Worm (Caenorhabditis elegans) whole organism, L3 larva: ENCODE data around the gene inx-5.
A peak's percentile ranks its signal among the peaks of the same experiment; 100 is the strongest.

Source experiments
- R02D3.7 ChIP-seq: fragments of 150-350 bp; optimal IDR thresholded peaks from 2 replicates; lab custom pipeline; 2014; ENCODE audit warnings: missing biosample characterization, missing genetic modification characterization
- ZK546.5 ChIP-seq: sonication (generic microtip); optimal IDR thresholded peaks from 2 replicates; lab custom pipeline; 2017; ENCODE audit warnings: missing biosample characterization, missing genetic modification characterization
- aly-2 ChIP-seq: fragments of 150-350 bp; optimal IDR thresholded peaks from 2 replicates; lab custom pipeline; 2014; ENCODE audit warnings: missing biosample characterization, missing genetic modification characterization
- ama-1 ChIP-seq: fragments of 150-350 bp; optimal IDR thresholded peaks from 2 replicates; lab custom pipeline; 2018
- ceh-28 ChIP-seq: fragments of 150-350 bp; optimal IDR thresholded peaks from 2 replicates; lab custom pipeline; 2014; ENCODE audit warnings: missing biosample characterization, missing genetic modification reagents, missing genetic modification characterization
- ceh-82 ChIP-seq: fragments of 150-350 bp; optimal IDR thresholded peaks from 2 replicates; lab custom pipeline; 2014; ENCODE audit warnings: missing biosample characterization, missing genetic modification characterization
- daf-12 ChIP-seq: fragments of 150-350 bp; optimal IDR thresholded peaks from 2 replicates; lab custom pipeline; 2014; ENCODE audit warnings: missing biosample characterization, missing genetic modification reagents, missing genetic modification characterization
- egl-27 ChIP-seq: sonication (generic microtip); optimal IDR thresholded peaks from 4 replicates; lab custom pipeline; 2017; ENCODE audit warnings: missing biosample characterization, missing genetic modification reagents, missing genetic modification characterization
- egl-5 ChIP-seq: fragments of 150-350 bp; optimal IDR thresholded peaks from 2 replicates; lab custom pipeline; 2017; ENCODE audit warnings: missing biosample characterization, missing genetic modification reagents, missing genetic modification characterization, inconsistent platforms
- elt-1 ChIP-seq: fragments of 150-350 bp; optimal IDR thresholded peaks from 2 replicates; lab custom pipeline; 2014; ENCODE audit warnings: missing biosample characterization, missing genetic modification characterization
- elt-2 ChIP-seq: sonication (generic microtip); optimal IDR thresholded peaks from 2 replicates; lab custom pipeline; 2016; ENCODE audit warnings: missing genetic modification reagents, mild to moderate bottlenecking, missing genetic modification characterization, missing compliant biosample characterization
- elt-3 ChIP-seq, 3 experiments: fragments of 150-350 bp in 1 of 3; sonication (generic microtip) in 2 of 3; optimal IDR thresholded peaks; 2 replicates in 2 of 3; 4 replicates in 1 of 3; lab custom pipeline; 2014 to 2017; ENCODE audit warnings: missing biosample characterization in 3 of 3, missing genetic modification characterization in 3 of 3
- eor-1 ChIP-seq, 2 experiments: fragments of 150-350 bp; optimal IDR thresholded peaks; 2 replicates each; lab custom pipeline; 2014 to 2018; ENCODE audit warnings: missing biosample characterization in 2 of 2, missing genetic modification characterization in 2 of 2
- fkh-2 ChIP-seq: fragments of 150-350 bp; optimal IDR thresholded peaks from 2 replicates; lab custom pipeline; 2014; ENCODE audit warnings: missing biosample characterization, missing genetic modification reagents, missing genetic modification characterization
- fos-1 ChIP-seq: fragments of 150-350 bp; optimal IDR thresholded peaks from 2 replicates; lab custom pipeline; 2014; ENCODE audit warnings: missing biosample characterization, missing genetic modification characterization
- hmg-11 ChIP-seq: sonication (generic microtip); optimal IDR thresholded peaks from 2 replicates; lab custom pipeline; 2016; ENCODE audit warnings: missing genetic modification characterization, missing compliant biosample characterization
- lin-15B ChIP-seq: fragments of 150-350 bp; optimal IDR thresholded peaks from 2 replicates; lab custom pipeline; 2014; ENCODE audit warnings: missing biosample characterization, missing genetic modification characterization
- lin-39 ChIP-seq: fragments of 150-350 bp; optimal IDR thresholded peaks from 2 replicates; lab custom pipeline; 2018; ENCODE audit warnings: missing biosample characterization, missing genetic modification reagents, missing genetic modification characterization
- mml-1 ChIP-seq: fragments of 150-350 bp; sonication (generic microtip); optimal IDR thresholded peaks from 3 replicates; lab custom pipeline; 2014; ENCODE audit warnings: missing biosample characterization, missing genetic modification characterization
- nfya-1 ChIP-seq: sonication (generic microtip); optimal IDR thresholded peaks from 2 replicates; lab custom pipeline; 2017; ENCODE audit warnings: missing genetic modification characterization, mild to moderate bottlenecking, missing compliant biosample characterization, antibody characterized with exemption, moderate library complexity; ENCODE audit not compliant: insufficient read depth
- nhr-11 ChIP-seq: fragments of 150-350 bp; optimal IDR thresholded peaks from 2 replicates; lab custom pipeline; 2014; ENCODE audit warnings: missing biosample characterization, missing genetic modification characterization
- nhr-12 ChIP-seq: fragments of 150-350 bp; optimal IDR thresholded peaks from 2 replicates; lab custom pipeline; 2014; ENCODE audit warnings: missing biosample characterization, missing genetic modification characterization
- nhr-23 ChIP-seq: fragments of 150-350 bp; optimal IDR thresholded peaks from 2 replicates; lab custom pipeline; 2014; ENCODE audit warnings: missing biosample characterization, missing genetic modification reagents, missing genetic modification characterization
- nhr-237 ChIP-seq: fragments of 150-350 bp; optimal IDR thresholded peaks from 2 replicates; lab custom pipeline; 2014; ENCODE audit warnings: missing biosample characterization, missing genetic modification characterization
- nhr-25 ChIP-seq: sonication (generic microtip); optimal IDR thresholded peaks from 2 replicates; lab custom pipeline; 2017; ENCODE audit warnings: missing biosample characterization, missing genetic modification characterization
- nhr-67 ChIP-seq: fragments of 150-350 bp; optimal IDR thresholded peaks from 2 replicates; lab custom pipeline; 2014; ENCODE audit warnings: missing biosample characterization, missing genetic modification characterization
- pha-4 ChIP-seq: fragments of 150-350 bp; optimal IDR thresholded peaks from 2 replicates; lab custom pipeline; 2014; ENCODE audit warnings: missing biosample characterization, missing genetic modification reagents, missing genetic modification characterization
- pqm-1 ChIP-seq: fragments of 150-350 bp; optimal IDR thresholded peaks from 2 replicates; lab custom pipeline; 2017; ENCODE audit warnings: missing biosample characterization, missing genetic modification characterization, inconsistent platforms
- sea-2 ChIP-seq: fragments of 150-350 bp; sonication (generic microtip); optimal IDR thresholded peaks from 4 replicates; lab custom pipeline; 2014; ENCODE audit warnings: missing biosample characterization, missing genetic modification reagents, missing genetic modification characterization
- snpc-4 ChIP-seq: fragments of 150-350 bp; optimal IDR thresholded peaks from 2 replicates; lab custom pipeline; 2014; ENCODE audit warnings: missing biosample characterization, missing genetic modification characterization
- unc-62 ChIP-seq: fragments of 150-350 bp; sonication (generic microtip); optimal IDR thresholded peaks from 4 replicates; lab custom pipeline; 2014; ENCODE audit warnings: missing biosample characterization, missing genetic modification reagents, missing genetic modification characterization
- zag-1 ChIP-seq: fragments of 150-350 bp; optimal IDR thresholded peaks from 2 replicates; lab custom pipeline; 2014; ENCODE audit warnings: missing biosample characterization, missing genetic modification characterization
- ztf-11 ChIP-seq: fragments of 150-350 bp; optimal IDR thresholded peaks from 2 replicates; lab custom pipeline; 2014; ENCODE audit warnings: missing biosample characterization, missing genetic modification characterization
- ztf-4 ChIP-seq: fragments of 150-350 bp; optimal IDR thresholded peaks from 2 replicates; lab custom pipeline; 2014; ENCODE audit warnings: missing biosample characterization, missing genetic modification characterization

The inx-5 gene

DNA sequence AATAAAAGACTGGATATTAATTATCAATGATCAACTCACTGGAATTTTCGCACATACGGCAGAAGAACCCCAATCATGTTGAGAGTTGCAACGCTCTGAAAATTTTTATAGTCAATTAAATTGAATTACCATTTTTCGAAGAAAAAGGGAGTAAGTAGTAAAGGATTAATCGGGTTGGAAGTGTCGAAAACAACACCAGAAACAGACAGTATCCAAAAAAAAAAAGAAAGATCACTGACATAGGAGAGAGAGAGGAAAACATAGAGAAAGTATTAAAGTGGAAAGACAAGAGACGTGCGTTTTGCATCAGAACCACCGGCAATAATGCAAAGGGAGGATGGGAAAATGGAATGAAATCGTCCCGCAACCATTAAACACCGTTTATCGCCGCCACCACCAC, at the start of gene inx-5:
TSS of gene inx-5 (minus strand) at position 101 of the 400 bp plus-strand sequence.
- no peak for TF ChIP-seq ztf-4 (tag; lab: Kevin White, UChicago)
- no peak for TF ChIP-seq daf-12 (tag; lab: Kevin White, UChicago)
- TF ChIP-seq nhr-237 (tag; lab: Kevin White, UChicago) = no peak
- no peak for TF ChIP-seq nhr-12 (tag; lab: Kevin White, UChicago)
- no peak for TF ChIP-seq nhr-25
- no peak for TF ChIP-seq hmg-11 (tag; lab: Kevin White, UChicago)
- no peak for TF ChIP-seq zag-1
- no peak for TF ChIP-seq ceh-28
- no peak for TF ChIP-seq pha-4 (tag; lab: Kevin White, UChicago)
- no peak for TF ChIP-seq fos-1
- TF ChIP-seq nhr-11 = no peak
- TF ChIP-seq elt-2 (tag; lab: Kevin White, UChicago) = no peak
- no peak for TF ChIP-seq pqm-1 (tag; lab: Kevin White, UChicago)
- TF ChIP-seq egl-27 (tag; lab: Kevin White, UChicago) = no peak

DNA sequence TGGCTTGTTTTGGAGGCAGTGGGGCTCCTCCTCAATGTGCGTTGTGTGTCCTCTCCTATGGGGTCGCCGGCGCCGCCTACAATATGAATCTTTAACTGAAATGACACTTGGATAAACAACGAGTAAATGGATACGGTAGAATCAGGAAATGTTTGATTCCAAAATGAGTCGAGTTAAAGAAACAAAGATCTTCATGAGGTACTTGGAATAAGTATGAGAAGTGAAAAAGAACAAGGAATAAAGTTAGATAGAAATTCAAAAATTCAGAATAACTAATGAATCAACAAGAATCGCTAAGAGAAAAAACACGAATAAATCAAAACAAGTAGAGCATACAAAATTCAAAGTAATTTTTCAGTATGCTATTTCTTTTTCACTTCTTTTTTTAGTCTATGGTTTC, 48.8 kb upstream of the inx-5 start, which contains the start of gene npr-28:
TSS of gene npr-28 (minus strand) at position 101 of the 400 bp plus-strand sequence.
- TF ChIP-seq hmg-11 (tag; lab: Kevin White, UChicago) (no peak), fos-1 (no peak), snpc-4 (no peak), zag-1 (no peak), elt-3 (tag; optimal IDR thresholded peaks at IDR 0.05; lab: Kevin White, UChicago) (no peak), lin-15B (tag; lab: Kevin White, UChicago) (no peak), ceh-82 (tag; lab: Kevin White, UChicago) (no peak), pha-4 (tag; lab: Kevin White, UChicago) (no peak), lin-39 (no peak), unc-62 (GFP tag; lab: Kevin White, UChicago) (no peak), mml-1 (tag; lab: Kevin White, UChicago) (no peak), ama-1 (lab: Kevin White, UChicago) (no peak), aly-2 (no peak)

DNA sequence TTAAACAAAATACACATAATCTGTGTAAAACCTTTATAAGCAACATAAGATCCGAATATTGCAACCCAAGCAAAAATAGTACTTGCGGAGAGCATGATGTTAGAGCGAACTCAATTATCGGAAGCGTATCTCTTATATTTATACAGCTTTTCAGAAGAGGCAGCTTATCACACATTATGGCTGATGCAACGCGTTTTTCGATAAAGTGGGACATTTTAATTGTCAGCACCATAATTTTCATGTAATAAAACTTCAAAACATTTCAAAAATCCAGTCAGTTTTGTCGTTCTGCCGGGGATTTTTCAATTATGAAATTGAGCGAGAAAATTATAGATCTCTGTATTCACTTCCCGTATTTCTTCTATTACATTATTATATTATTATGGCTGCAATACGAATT, 44.0 kb upstream of the inx-5 start, which contains the start of gene drd-5:
TSS of gene drd-5 (minus strand) at position 101 of the 400 bp plus-strand sequence.
- TF ChIP-seq elt-2 (tag; lab: Kevin White, UChicago) (peak; percentile 59), lin-39 (no peak), fkh-2 (tag; lab: Kevin White, UChicago) (no peak)

DNA sequence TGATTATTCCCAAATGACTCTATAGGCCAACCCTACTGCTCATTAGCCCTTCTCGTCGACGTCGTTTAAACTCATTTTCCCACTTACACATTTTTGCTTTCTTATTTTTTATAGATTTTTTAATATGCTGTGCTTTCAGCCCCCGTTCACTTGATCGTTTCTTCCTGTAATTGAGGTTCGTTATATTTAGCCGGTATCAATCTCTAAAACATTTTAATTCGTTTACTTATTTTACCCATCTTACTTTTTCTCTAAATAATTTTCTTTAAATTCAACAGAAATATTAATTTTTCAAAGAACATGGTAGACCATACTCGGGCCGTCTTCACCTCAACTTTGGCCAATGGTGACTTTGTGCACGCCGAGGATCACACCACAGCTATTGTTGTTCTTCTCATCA, 39.5 kb upstream of the inx-5 start, which contains the start of gene F55E10.1:
TSS of gene F55E10.1 (plus strand) at position 301 of the 400 bp plus-strand sequence.
- no peak for TF ChIP-seq ZK546.5
- no peak for TF ChIP-seq eor-1 (tag; optimal IDR thresholded peaks at IDR 0.05; lab: Kevin White, UChicago)
- no peak for TF ChIP-seq aly-2
- no peak for TF ChIP-seq elt-2 (tag; lab: Kevin White, UChicago)
- TF ChIP-seq sea-2 (GFP tag; lab: Kevin White, UChicago) = no peak

DNA sequence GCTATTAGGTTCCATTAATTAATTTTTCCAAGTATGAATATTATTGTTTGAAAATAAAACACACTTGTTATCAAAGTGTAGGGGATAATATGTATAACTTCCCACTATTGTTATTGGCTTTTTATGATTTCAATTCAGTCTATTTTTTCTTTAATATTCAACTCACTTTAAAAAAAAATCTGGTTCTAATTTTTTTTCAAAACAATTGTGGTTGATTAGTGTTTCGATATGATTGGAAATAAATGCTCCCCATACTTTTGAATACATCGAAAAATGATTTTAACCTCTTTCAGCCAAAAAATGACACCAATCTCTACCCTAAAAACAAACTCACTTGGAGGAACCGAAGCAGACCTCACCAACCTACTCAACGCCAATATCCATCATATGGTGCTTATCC, 38.2 kb upstream of the inx-5 start, which contains the start of gene F55E10.2:
TSS of gene F55E10.2 (plus strand) at position 301 of the 400 bp plus-strand sequence.
- TF ChIP-seq ceh-28 (no peak), mml-1 (tag; lab: Kevin White, UChicago) (no peak), nhr-23 (tag; lab: Kevin White, UChicago) (no peak), egl-5 (tag; lab: Kevin White, UChicago) (no peak), unc-62 (GFP tag; lab: Kevin White, UChicago) (no peak), nhr-67 (tag; lab: Kevin White, UChicago) (no peak), R02D3.7 (no peak), ztf-11 (tag; lab: Kevin White, UChicago) (no peak), lin-39 (no peak), zag-1 (no peak), elt-1 (tag; lab: Kevin White, UChicago) (no peak), ama-1 (lab: Kevin White, UChicago) (no peak), ceh-82 (tag; lab: Kevin White, UChicago) (no peak), aly-2 (no peak), nfya-1 (tag; lab: Kevin White, UChicago) (no peak), pqm-1 (tag; lab: Kevin White, UChicago) (no peak)
